Fruit fly (Drosophila melanogaster) whole organism, embryonic: Measurements from ENCODE around the gene Rnp4F.

Source experiments
- BEAF-32 ChIP-seq: fragments of 200-800 bp; sonication (Bioruptor generic); optimal IDR thresholded peaks from 3 replicates; lab custom pipeline; 2017; ENCODE audit warnings: missing biosample characterization, missing genetic modification characterization, mild to moderate bottlenecking, moderate library complexity, missing genetic modification reagents
- Blimp-1 ChIP-seq: fragments of 200-800 bp; sonication (Bioruptor generic); optimal IDR thresholded peaks from 3 replicates; lab custom pipeline; 2018; ENCODE audit warnings: missing biosample characterization, missing genetic modification characterization, mild to moderate bottlenecking, moderate library complexity, missing genetic modification reagents
- CG10209 ChIP-seq: fragments of 200-800 bp; sonication (Bioruptor generic); optimal IDR thresholded peaks from 3 replicates; lab custom pipeline; 2017; ENCODE audit warnings: missing biosample characterization, mild to moderate bottlenecking, missing genetic modification characterization, missing genetic modification reagents
- CG10654 ChIP-seq: fragments of 200-800 bp; sonication (Bioruptor generic); optimal IDR thresholded peaks from 2 replicates; lab custom pipeline; 2016; ENCODE audit warnings: missing biosample characterization, missing genetic modification characterization
- CG10959 ChIP-seq: fragments of 200-800 bp; sonication (Bioruptor generic); IDR thresholded peaks from 2 replicates; pipeline ENCODE4 v1.3.6; 2022; ENCODE audit warnings: missing biosample characterization, missing genetic modification characterization
- CG10979 ChIP-seq: fragments of 200-800 bp; sonication (Bioruptor generic); optimal IDR thresholded peaks from 2 replicates; lab custom pipeline; 2018; ENCODE audit warnings: missing biosample characterization, mild to moderate bottlenecking, missing genetic modification characterization, moderate library complexity
- CG12391 ChIP-seq: fragments of 200-800 bp; sonication (Bioruptor generic); optimal IDR thresholded peaks from 3 replicates; lab custom pipeline; 2018; ENCODE audit warnings: missing biosample characterization, mild to moderate bottlenecking, missing genetic modification characterization, moderate library complexity
- CG13287 ChIP-seq: fragments of 200-800 bp; sonication (Bioruptor generic); IDR thresholded peaks from 2 replicates; pipeline ENCODE4 v1.3.6; 2022; ENCODE audit warnings: missing biosample characterization, missing genetic modification characterization; ENCODE audit not compliant: partially characterized antibody
- CG14014 ChIP-seq: fragments of 200-800 bp; sonication (Bioruptor generic); IDR thresholded peaks from 2 replicates; pipeline ENCODE4 v1.3.6; 2022; ENCODE audit warnings: missing biosample characterization, missing genetic modification characterization
- CG14965 ChIP-seq: fragments of 200-800 bp; sonication (Bioruptor generic); optimal IDR thresholded peaks from 2 replicates; lab custom pipeline; 2016; ENCODE audit warnings: missing biosample characterization, missing genetic modification characterization, borderline replicate concordance
- CG15514 ChIP-seq: fragments of 200-800 bp; sonication (Bioruptor generic); optimal IDR thresholded peaks from 3 replicates; lab custom pipeline; 2017; ENCODE audit warnings: missing biosample characterization, missing genetic modification characterization, mild to moderate bottlenecking, moderate library complexity, missing genetic modification reagents
- CG15696 ChIP-seq: fragments of 200-800 bp; sonication (Bioruptor generic); optimal IDR thresholded peaks from 2 replicates; lab custom pipeline; 2019; ENCODE audit warnings: missing biosample characterization, mild to moderate bottlenecking, missing genetic modification characterization, moderate library complexity
- CG1602 ChIP-seq: fragments of 200-800 bp; sonication (Bioruptor generic); optimal IDR thresholded peaks from 3 replicates; lab custom pipeline; 2016; ENCODE audit warnings: missing biosample characterization, missing genetic modification characterization
- CG3281 ChIP-seq: fragments of 200-800 bp; sonication (Bioruptor generic); optimal IDR thresholded peaks from 3 replicates; lab custom pipeline; 2017; ENCODE audit warnings: missing biosample characterization, mild to moderate bottlenecking, missing genetic modification characterization
- CG3726 ChIP-seq: fragments of 200-800 bp; sonication (Bioruptor generic); IDR thresholded peaks from 3 replicates; pipeline ENCODE4, ENCODE4 v1.3.6; 2022; ENCODE audit warnings: missing biosample characterization, missing genetic modification characterization
- CG4282 ChIP-seq: fragments of 200-800 bp; sonication (Bioruptor generic); optimal IDR thresholded peaks from 2 replicates; lab custom pipeline; 2016; ENCODE audit warnings: missing biosample characterization, missing genetic modification characterization
- CG6175 ChIP-seq: fragments of 200-800 bp; sonication (Bioruptor generic); IDR thresholded peaks from 3 replicates; pipeline ENCODE4 v1.3.6; 2022; ENCODE audit warnings: missing biosample characterization, missing genetic modification characterization
- CG6272 ChIP-seq: fragments of 200-800 bp; sonication (Bioruptor generic); IDR thresholded peaks from 2 replicates; pipeline ENCODE4 v1.3.6; 2022; ENCODE audit warnings: missing biosample characterization, missing genetic modification characterization
- CG6791 ChIP-seq: fragments of 200-800 bp; sonication (Bioruptor generic); IDR thresholded peaks from 3 replicates; pipeline ENCODE4 v1.3.6; 2022; ENCODE audit warnings: missing biosample characterization, missing genetic modification characterization; ENCODE audit not compliant: partially characterized antibody
- Dad ChIP-seq: fragments of 200-800 bp; sonication (Bioruptor generic); optimal IDR thresholded peaks from 3 replicates; lab custom pipeline; 2016; ENCODE audit warnings: missing biosample characterization, missing genetic modification characterization
- Dbx ChIP-seq: fragments of 200-800 bp; sonication (Bioruptor generic); IDR thresholded peaks from 3 replicates; pipeline ENCODE4 v1.3.6; 2022; ENCODE audit warnings: missing biosample characterization, missing genetic modification characterization
- Dfd ChIP-seq, 2 experiments: fragments of >200 bp; optimal IDR thresholded peaks; 2 replicates each; lab custom pipeline; 2017; ENCODE audit warnings: missing biosample characterization in 2 of 2, missing genetic modification characterization in 2 of 2
- Doc3 ChIP-seq: fragments of 200-800 bp; sonication (Bioruptor generic); IDR thresholded peaks from 3 replicates; pipeline ENCODE4 v1.3.6; 2022; ENCODE audit warnings: missing biosample characterization, missing genetic modification characterization; ENCODE audit not compliant: partially characterized antibody
- E2f1 ChIP-seq: fragments of 200-800 bp; sonication (Bioruptor generic); IDR thresholded peaks from 2 replicates; pipeline ENCODE4 v1.3.6; 2022; ENCODE audit warnings: missing biosample characterization, missing genetic modification characterization
- Elba2 ChIP-seq: fragments of 200-800 bp; sonication (Bioruptor generic); optimal IDR thresholded peaks from 3 replicates; lab custom pipeline; 2016; ENCODE audit warnings: missing biosample characterization, missing genetic modification characterization
- HmgZ ChIP-seq: fragments of 200-800 bp; sonication (Bioruptor generic); optimal IDR thresholded peaks from 2 replicates; lab custom pipeline; 2018; ENCODE audit warnings: missing biosample characterization, mild to moderate bottlenecking, missing genetic modification characterization
- Side ChIP-seq: fragments of 200-800 bp; sonication (Bioruptor generic); optimal IDR thresholded peaks from 2 replicates; lab custom pipeline; 2016; ENCODE audit warnings: missing biosample characterization, missing genetic modification characterization
- Trl ChIP-seq, 3 experiments: fragments of >200 bp in 2 of 3; fragments of 200-800 bp in 1 of 3; sonication (Bioruptor generic) in 1 of 3; optimal IDR thresholded peaks; 2 replicates in 1 of 3; 3 replicates in 2 of 3; lab custom pipeline; 2016 to 2017; ENCODE audit warnings: missing biosample characterization in 1 of 3, missing genetic modification characterization in 1 of 3
- ara ChIP-seq: fragments of 200-800 bp; sonication (Bioruptor generic); IDR thresholded peaks from 2 replicates; pipeline ENCODE4 v1.3.6; 2022; ENCODE audit warnings: missing biosample characterization, missing genetic modification characterization
- az2 ChIP-seq: fragments of 200-800 bp; sonication (Bioruptor generic); optimal IDR thresholded peaks from 3 replicates; lab custom pipeline; 2016; ENCODE audit warnings: missing biosample characterization, missing genetic modification characterization
- cad ChIP-seq: fragments of >200 bp; optimal IDR thresholded peaks from 2 replicates; lab custom pipeline; 2017; ENCODE audit warnings: missing biosample characterization, missing genetic modification characterization
- caup ChIP-seq: fragments of 200-800 bp; sonication (Bioruptor generic); optimal IDR thresholded peaks from 3 replicates; lab custom pipeline; 2017; ENCODE audit warnings: missing biosample characterization, mild to moderate bottlenecking, missing genetic modification characterization, moderate library complexity; ENCODE audit not compliant: severe bottlenecking
- chif ChIP-seq, 2 experiments: fragments of 200-800 bp; sonication (Bioruptor generic); optimal IDR thresholded peaks; 3 replicates each; lab custom pipeline; 2016; ENCODE audit warnings: missing biosample characterization in 2 of 2, missing genetic modification characterization in 2 of 2
- crc ChIP-seq: fragments of 200-800 bp; sonication (Bioruptor generic); optimal IDR thresholded peaks from 2 replicates; lab custom pipeline; 2016; ENCODE audit warnings: missing biosample characterization, missing genetic modification characterization
- dmrt11E ChIP-seq: fragments of 200-800 bp; sonication (Bioruptor generic); optimal IDR thresholded peaks from 3 replicates; lab custom pipeline; 2018; ENCODE audit warnings: missing biosample characterization, mild to moderate bottlenecking, missing genetic modification characterization, moderate library complexity
- gce ChIP-seq: fragments of 200-800 bp; sonication (Bioruptor generic); IDR thresholded peaks from 3 replicates; pipeline ENCODE4 v1.3.6; 2022; ENCODE audit warnings: missing biosample characterization, missing genetic modification characterization
- hb ChIP-seq: fragments of 200-800 bp; sonication (Bioruptor generic); IDR thresholded peaks from 3 replicates; pipeline ENCODE4 v1.3.6; 2022; ENCODE audit warnings: missing biosample characterization, missing genetic modification characterization; ENCODE audit not compliant: partially characterized antibody
- her ChIP-seq: fragments of 200-800 bp; sonication (Bioruptor generic); optimal IDR thresholded peaks from 2 replicates; lab custom pipeline; 2016; ENCODE audit warnings: missing biosample characterization, missing genetic modification characterization
- insv ChIP-seq, 2 experiments: fragments of 200-800 bp; sonication (Bioruptor generic); optimal IDR thresholded peaks; 3 replicates each; lab custom pipeline; 2016 to 2018; ENCODE audit warnings: missing biosample characterization in 2 of 2, missing genetic modification characterization in 2 of 2
- inv ChIP-seq: fragments of 200-800 bp; sonication (Bioruptor generic); IDR thresholded peaks from 2 replicates; pipeline ENCODE4 v1.3.6; 2022; ENCODE audit warnings: missing biosample characterization, missing genetic modification characterization; ENCODE audit not compliant: partially characterized antibody
- kni ChIP-seq: fragments of 200-800 bp; sonication (Bioruptor generic); optimal IDR thresholded peaks from 3 replicates; lab custom pipeline; 2017; ENCODE audit warnings: mild to moderate bottlenecking, missing biosample characterization, missing genetic modification reagents, missing genetic modification characterization
- lmd ChIP-seq: fragments of 200-800 bp; sonication (Bioruptor generic); IDR thresholded peaks from 2 replicates; pipeline ENCODE4 v1.3.6; 2022; ENCODE audit warnings: missing biosample characterization, missing genetic modification characterization
- mam ChIP-seq: fragments of 200-800 bp; sonication (Bioruptor generic); optimal IDR thresholded peaks from 3 replicates; lab custom pipeline; 2016; ENCODE audit warnings: missing biosample characterization, missing genetic modification characterization
- slbo ChIP-seq: fragments of 200-800 bp; sonication (Bioruptor generic); IDR thresholded peaks from 2 replicates; pipeline ENCODE4 v1.3.6; 2022; ENCODE audit warnings: missing biosample characterization, missing genetic modification characterization
- slp2 ChIP-seq: fragments of 200-800 bp; sonication (Bioruptor generic); optimal IDR thresholded peaks from 2 replicates; lab custom pipeline; 2016; ENCODE audit warnings: missing biosample characterization, missing genetic modification characterization
- tin ChIP-seq: fragments of 200-800 bp; sonication (Bioruptor generic); optimal IDR thresholded peaks from 3 replicates; lab custom pipeline; 2016; ENCODE audit warnings: missing biosample characterization, missing genetic modification characterization
- tio ChIP-seq: fragments of 200-800 bp; sonication (Bioruptor generic); optimal IDR thresholded peaks from 2 replicates; lab custom pipeline; 2017; ENCODE audit warnings: missing biosample characterization, missing genetic modification characterization, inconsistent platforms
- toy ChIP-seq: fragments of 200-800 bp; sonication (Bioruptor generic); IDR thresholded peaks from 2 replicates; pipeline ENCODE4 v1.3.6; 2022; ENCODE audit warnings: missing biosample characterization, missing genetic modification characterization
- tup ChIP-seq: fragments of 200-800 bp; sonication (Bioruptor generic); optimal IDR thresholded peaks from 2 replicates; lab custom pipeline; 2016; ENCODE audit warnings: missing biosample characterization, mild to moderate bottlenecking, missing genetic modification characterization, moderate library complexity
- wor ChIP-seq: fragments of 200-800 bp; sonication (Bioruptor generic); IDR thresholded peaks from 2 replicates; pipeline ENCODE4 v1.3.6; 2022; ENCODE audit warnings: missing biosample characterization, missing genetic modification characterization

The Rnp4F gene

dm6 chrX:5308963-5309362, 13.5 kb downstream of the Rnp4F start, which contains the start of the genes Cdk7 and snf (continued):
- TF ChIP-seq chif (GFP tag; optimal IDR thresholded peaks at IDR 0.05; lab: Kevin White, UChicago) (no peak), CG6175 (no peak), CG3726 (GFP tag; lab: Robert Waterston, UW) (no peak), CG4282 (GFP tag; lab: Kevin White, UChicago) (peak; percentile 8), hb (GFP tag; lab: Robert Waterston, UW) (peak; percentile 92), gce (GFP tag; lab: Robert Waterston, UW) (no peak), tio (GFP tag; lab: Kevin White, UChicago) (no peak), Elba2 (GFP tag; lab: Kevin White, UChicago) (no peak), HmgZ (tag; lab: Kevin White, UChicago) (peak; percentile 49), mam (GFP tag; lab: Kevin White, UChicago) (peak; percentile 70), E2f1 (no peak), Dbx (GFP tag; lab: Robert Waterston, UW) (peak; percentile 63; the same call in 2 of the 3 replicates), inv (GFP tag; lab: Robert Waterston, UW) (peak; percentile 82), dmrt11E (tag; lab: Kevin White, UChicago) (peak; percentile 21), CG1602 (GFP tag; lab: Kevin White, UChicago) (no peak), toy (no peak), CG14965 (GFP tag; lab: Kevin White, UChicago) (no peak), az2 (GFP tag; lab: Kevin White, UChicago) (peak; percentile 34), caup (GFP tag; lab: Kevin White, UChicago) (peak; percentile 6), CG3281 (no peak), CG10979 (tag; lab: Kevin White, UChicago) (peak; percentile 25), CG10654 (GFP tag; lab: Kevin White, UChicago) (peak; percentile 21), slbo (GFP tag; lab: Robert Waterston, UW) (peak; percentile 47; the same call in 1 of the 2 replicates), CG6791 (GFP tag; lab: Robert Waterston, UW) (peak; percentile 87), BEAF-32 (peak; percentile 88), kni (no peak), Trl (optimal IDR thresholded peaks at IDR 0.05; lab: Kevin White, UChicago) (no peak), Trl (GFP tag; optimal IDR thresholded peaks at IDR 0.05; lab: Kevin White, UChicago) (peak; percentile 41), lmd (no peak), CG15514 (GFP tag; lab: Kevin White, UChicago) (peak; percentile 76), CG10959 (GFP tag; lab: Robert Waterston, UW) (no peak), CG12391 (tag; lab: Kevin White, UChicago) (peak; percentile 51), CG14014 (no peak), cad (GFP tag; lab: Kevin White, UChicago) (no peak), her (GFP tag; lab: Kevin White, UChicago) (peak; percentile 42), CG10209 (GFP tag; lab: Kevin White, UChicago) (peak; percentile 12), tup (GFP tag; lab: Kevin White, UChicago) (no peak), ara (GFP tag; lab: Robert Waterston, UW) (no peak), Doc3 (peak; percentile 79), tin (GFP tag; lab: Kevin White, UChicago) (peak; percentile 30), crc (GFP tag; lab: Kevin White, UChicago) (no peak), Dfd (GFP tag; optimal IDR thresholded peaks at IDR 0.05; lab: Kevin White, UChicago) (no peak), Blimp-1 (no peak), CG6272 (GFP tag; lab: Robert Waterston, UW) (no peak), CG15696 (tag; lab: Kevin White, UChicago) (no peak), Side (GFP tag; lab: Kevin White, UChicago) (peak; percentile 53), wor (GFP tag; lab: Robert Waterston, UW) (no peak), Dad (peak; percentile 14), slp2 (GFP tag; lab: Kevin White, UChicago) (peak; percentile 11), CG13287 (peak; percentile 88), insv (GFP tag; optimal IDR thresholded peaks at IDR 0.05; lab: Kevin White, UChicago) (no peak)
